Worm (Caenorhabditis elegans): Measurements from ENCODE around the gene mec-9.

Gene mec-9

ce11 chrV:9927954-9928353 is 13.0 kb upstream of the mec-9 start:
- TF ChIP-seq hlh-30 (tag; optimal IDR thresholded peaks at IDR 0.05; ENCODE audit: insufficient read depth): peak; percentile 19
- TF ChIP-seq ahr-1 (tag; optimal IDR thresholded peaks at IDR 0.05): no peak
- TF ChIP-seq pax-1 (tag; optimal IDR thresholded peaks at IDR 0.05): no peak

DNA sequence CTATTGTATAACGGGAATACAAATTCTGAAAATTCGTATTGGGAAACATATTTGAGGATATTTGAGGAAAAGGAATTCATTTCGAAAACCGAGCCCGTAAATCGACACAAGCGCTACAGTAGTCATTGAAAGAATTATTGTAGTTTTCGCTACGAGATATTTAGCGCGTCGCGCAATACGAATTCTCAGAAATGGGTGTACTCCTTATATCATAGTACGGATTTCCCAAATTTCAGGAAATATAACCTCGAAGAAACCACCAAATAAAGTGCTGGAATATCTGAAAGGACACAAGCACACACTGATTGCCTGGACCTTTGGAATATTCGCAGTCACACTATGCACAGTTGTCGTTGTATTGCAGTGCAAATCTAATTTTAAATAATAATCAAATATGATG is 12.5 kb upstream of the mec-9 start:
- TF ChIP-seq madf-2 (tag; optimal IDR thresholded peaks at IDR 0.05): no peak
- TF ChIP-seq C08G9.2 (tag; optimal IDR thresholded peaks at IDR 0.05): no peak
- TF ChIP-seq syd-9 (tag; optimal IDR thresholded peaks at IDR 0.05): no peak
- TF ChIP-seq F13H6.1 (tag; optimal IDR thresholded peaks at IDR 0.05): no peak
- no peak for TF ChIP-seq ceh-9 (tag; optimal IDR thresholded peaks at IDR 0.05)
- TF ChIP-seq rnt-1 (tag; optimal IDR thresholded peaks at IDR 0.05): no peak
- TF ChIP-seq odd-2 (tag; optimal IDR thresholded peaks at IDR 0.05): no peak
- no peak for TF ChIP-seq ceh-6 (GFP tag; optimal IDR thresholded peaks at IDR 0.05)
- TF ChIP-seq che-1 (tag; optimal IDR thresholded peaks at IDR 0.05): no peak
- TF ChIP-seq fkh-10 (GFP tag; optimal IDR thresholded peaks at IDR 0.05): no peak
- no peak for TF ChIP-seq ceh-34 (tag; optimal IDR thresholded peaks at IDR 0.05)
- TF ChIP-seq eyg-1 (tag; optimal IDR thresholded peaks at IDR 0.05): no peak
- no peak for TF ChIP-seq C38D4.7 (GFP tag; optimal IDR thresholded peaks at IDR 0.05)
- TF ChIP-seq ceh-30 (tag; optimal IDR thresholded peaks at IDR 0.05): no peak
- TF ChIP-seq lim-6 (tag; optimal IDR thresholded peaks at IDR 0.05): no peak
- no peak for TF ChIP-seq lin-11 (tag; optimal IDR thresholded peaks at IDR 0.05)

DNA sequence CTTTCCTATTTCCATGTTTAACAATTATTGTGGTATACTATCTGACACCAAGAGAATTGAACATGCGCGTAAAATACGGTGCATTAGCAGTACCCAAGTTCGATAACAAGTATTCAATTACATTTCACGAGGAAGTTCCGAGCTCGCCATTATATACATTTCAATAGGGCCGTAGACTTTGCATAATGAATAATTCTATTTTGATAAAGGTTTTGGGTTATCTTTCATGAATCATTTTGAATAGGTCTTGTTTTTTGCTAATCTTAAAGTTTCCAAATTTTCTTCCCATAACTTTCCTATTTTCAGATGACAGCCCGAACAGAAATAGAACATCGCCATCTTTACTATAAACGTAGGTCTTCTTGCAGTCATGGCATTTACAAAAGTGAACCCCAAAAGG is 11.3 kb upstream of the mec-9 start, which contains the start of gene C50H2.13:
TSS of gene C50H2.13 (plus strand) at position 301 of the 400 bp plus-strand sequence.
- TF ChIP-seq syd-9 (tag; optimal IDR thresholded peaks at IDR 0.05): no peak
- no peak for TF ChIP-seq hlh-15 (tag; optimal IDR thresholded peaks at IDR 0.05)
- TF ChIP-seq tbx-7 (tag; optimal IDR thresholded peaks at IDR 0.05): no peak
- no peak for TF ChIP-seq sox-4 (tag; optimal IDR thresholded peaks at IDR 0.05)
- no peak for TF ChIP-seq lin-11 (tag; optimal IDR thresholded peaks at IDR 0.05)
- no peak for TF ChIP-seq Y22D7AL.16 (tag; optimal IDR thresholded peaks at IDR 0.05)
- TF ChIP-seq tbx-2 (tag; optimal IDR thresholded peaks at IDR 0.05): no peak
- no peak for TF ChIP-seq ref-2 (tag; optimal IDR thresholded peaks at IDR 0.05)
- TF ChIP-seq fax-1 (tag; optimal IDR thresholded peaks at IDR 0.05): no peak
- no peak for TF ChIP-seq dmd-4 (tag; optimal IDR thresholded peaks at IDR 0.05; ENCODE audit: borderline replicate concordance)
- no peak for TF ChIP-seq K09A11.1 (tag; optimal IDR thresholded peaks at IDR 0.05; ENCODE audit: insufficient read depth)
- no peak for TF ChIP-seq hlh-13 (GFP tag; optimal IDR thresholded peaks at IDR 0.05)
- TF ChIP-seq unc-42 (tag; optimal IDR thresholded peaks at IDR 0.05): no peak
- no peak for TF ChIP-seq odd-2 (tag; optimal IDR thresholded peaks at IDR 0.05)

- TF ChIP-seq sox-4 (tag; optimal IDR thresholded peaks at IDR 0.05): no peak
- TF ChIP-seq elt-2 (tag; optimal IDR thresholded peaks at IDR 0.05): peak; percentile 87
Observed at ce11 chrV:9925647-9926046, 10.7 kb upstream of the mec-9 start.

DNA sequence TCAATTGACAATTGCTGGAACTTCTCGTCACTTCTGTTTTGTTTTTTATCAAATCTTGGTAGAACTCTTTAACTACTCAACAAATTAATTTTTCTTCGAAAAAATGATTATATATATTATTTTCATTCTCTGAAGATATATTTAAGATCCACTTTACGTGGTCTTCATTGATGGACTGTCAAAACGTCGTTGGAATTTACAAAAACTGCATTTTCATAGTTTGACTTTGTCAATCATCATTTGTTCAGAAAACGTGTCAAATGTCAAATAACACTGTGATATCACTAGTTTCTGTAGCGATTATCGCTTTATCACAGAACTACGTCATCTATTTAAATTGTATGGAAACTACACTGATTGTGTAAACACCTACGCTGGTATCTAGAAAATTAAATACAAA is 9.5 kb upstream of the mec-9 start:
- TF ChIP-seq elt-2 (tag; optimal IDR thresholded peaks at IDR 0.05) (peak; percentile 18), pqm-1 (tag; optimal IDR thresholded peaks at IDR 0.05) (no peak), che-1 (tag; optimal IDR thresholded peaks at IDR 0.05) (no peak)

DNA sequence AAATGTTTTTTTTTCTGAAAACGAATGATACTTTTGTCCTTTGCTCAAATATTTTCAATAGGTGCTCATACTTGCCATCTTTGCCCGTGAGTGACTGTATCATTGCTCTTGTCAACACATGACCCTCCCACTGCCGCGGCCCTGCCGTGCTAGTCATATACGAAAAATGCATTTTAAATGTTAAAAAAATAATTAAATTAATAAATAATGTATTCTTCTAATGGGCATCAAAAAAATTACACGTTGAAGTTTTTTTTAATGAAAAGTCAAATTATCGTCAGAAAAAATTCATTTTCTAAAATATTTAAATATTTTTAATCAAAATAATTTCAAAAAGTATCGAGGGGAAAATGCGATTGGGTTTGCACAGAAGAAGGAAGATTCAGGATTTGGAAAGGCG is 7.6 kb upstream of the mec-9 start, which contains the start of gene C50H2.7:
TSS of gene C50H2.7 (plus strand) at position 301 of the 400 bp plus-strand sequence.
- no peak for TF ChIP-seq sdc-2 (tag; optimal IDR thresholded peaks at IDR 0.05)
- no peak for TF ChIP-seq zip-5 (tag; optimal IDR thresholded peaks at IDR 0.05)
- no peak for TF ChIP-seq lim-6 (tag; optimal IDR thresholded peaks at IDR 0.05)
- no peak for TF ChIP-seq fkh-6 (tag; optimal IDR thresholded peaks at IDR 0.05)
- TF ChIP-seq ceh-6 (GFP tag; optimal IDR thresholded peaks at IDR 0.05): no peak
- no peak for TF ChIP-seq syd-9 (tag; optimal IDR thresholded peaks at IDR 0.05)
- no peak for TF ChIP-seq che-1 (tag; optimal IDR thresholded peaks at IDR 0.05)
- TF ChIP-seq unc-42 (tag; optimal IDR thresholded peaks at IDR 0.05): no peak
- no peak for TF ChIP-seq C38D4.7 (GFP tag; optimal IDR thresholded peaks at IDR 0.05)
- TF ChIP-seq ets-4 (tag; optimal IDR thresholded peaks at IDR 0.05): no peak
- no peak for TF ChIP-seq ceh-34 (tag; optimal IDR thresholded peaks at IDR 0.05)
- no peak for TF ChIP-seq T23F11.4 (GFP tag; optimal IDR thresholded peaks at IDR 0.05)
- TF ChIP-seq dmd-4 (tag; optimal IDR thresholded peaks at IDR 0.05; ENCODE audit: borderline replicate concordance): no peak
- TF ChIP-seq K02D7.2 (tag; optimal IDR thresholded peaks at IDR 0.05): no peak

Measured in whole organism, late embryonic.